Fruit fly (Drosophila melanogaster) whole organism, embryonic: ENCODE measurements around the gene Ttc26.

Experiments
- Adf1 ChIP-seq: fragments of 200-800 bp; sonication (Bioruptor generic); IDR thresholded peaks from 2 replicates; pipeline ENCODE4 v1.3.6; 2022; ENCODE audit warnings: missing biosample characterization, missing genetic modification characterization
- Atf3 ChIP-seq: fragments of 200-800 bp; sonication (Bioruptor generic); optimal IDR thresholded peaks from 3 replicates; lab custom pipeline; 2016; ENCODE audit warnings: missing biosample characterization, missing genetic modification characterization
- Awh ChIP-seq: fragments of 200-800 bp; sonication (Bioruptor generic); IDR thresholded peaks from 2 replicates; pipeline ENCODE4, ENCODE4 v1.3.6; 2022; ENCODE audit warnings: missing biosample characterization, missing genetic modification characterization
- C15 ChIP-seq: fragments of 200-800 bp; sonication (Bioruptor generic); IDR thresholded peaks from 3 replicates; pipeline ENCODE4 v1.3.6; 2022; ENCODE audit warnings: missing biosample characterization, missing genetic modification characterization
- CG10209 ChIP-seq: fragments of 200-800 bp; sonication (Bioruptor generic); optimal IDR thresholded peaks from 3 replicates; lab custom pipeline; 2017; ENCODE audit warnings: missing biosample characterization, mild to moderate bottlenecking, missing genetic modification characterization, missing genetic modification reagents
- CG10654 ChIP-seq: fragments of 200-800 bp; sonication (Bioruptor generic); optimal IDR thresholded peaks from 2 replicates; lab custom pipeline; 2016; ENCODE audit warnings: missing biosample characterization, missing genetic modification characterization
- CG10959 ChIP-seq: fragments of 200-800 bp; sonication (Bioruptor generic); IDR thresholded peaks from 2 replicates; pipeline ENCODE4 v1.3.6; 2022; ENCODE audit warnings: missing biosample characterization, missing genetic modification characterization
- CG12769 ChIP-seq: fragments of 200-800 bp; sonication (Bioruptor generic); optimal IDR thresholded peaks from 2 replicates; lab custom pipeline; 2019; ENCODE audit warnings: missing biosample characterization, mild to moderate bottlenecking, missing genetic modification characterization, moderate library complexity
- CG1529 ChIP-seq: fragments of 200-800 bp; sonication (Bioruptor generic); optimal IDR thresholded peaks from 3 replicates; lab custom pipeline; 2018; ENCODE audit warnings: missing biosample characterization, missing genetic modification characterization
- CG16813 ChIP-seq: fragments of 200-800 bp; sonication (Bioruptor generic); IDR thresholded peaks from 3 replicates; pipeline ENCODE4 v1.3.6; 2022; ENCODE audit warnings: missing biosample characterization, missing genetic modification characterization; ENCODE audit not compliant: partially characterized antibody
- CG16815 ChIP-seq: fragments of 200-800 bp; sonication (Bioruptor generic); optimal IDR thresholded peaks from 3 replicates; lab custom pipeline; 2017; ENCODE audit warnings: missing biosample characterization, mild to moderate bottlenecking, missing genetic modification characterization
- CG32772 ChIP-seq: fragments of 200-800 bp; sonication (Bioruptor generic); IDR thresholded peaks from 2 replicates; pipeline ENCODE4 v1.3.6; 2022; ENCODE audit warnings: missing biosample characterization, missing genetic modification characterization
- CG3281 ChIP-seq: fragments of 200-800 bp; sonication (Bioruptor generic); optimal IDR thresholded peaks from 3 replicates; lab custom pipeline; 2017; ENCODE audit warnings: missing biosample characterization, mild to moderate bottlenecking, missing genetic modification characterization
- CG34376 ChIP-seq: fragments of 200-800 bp; sonication (Bioruptor generic); optimal IDR thresholded peaks from 2 replicates; lab custom pipeline; 2018; ENCODE audit warnings: missing biosample characterization, mild to moderate bottlenecking, missing genetic modification characterization
- CG4282 ChIP-seq: fragments of 200-800 bp; sonication (Bioruptor generic); optimal IDR thresholded peaks from 2 replicates; lab custom pipeline; 2016; ENCODE audit warnings: missing biosample characterization, missing genetic modification characterization
- CG4707 ChIP-seq: fragments of 200-800 bp; sonication (Bioruptor generic); optimal IDR thresholded peaks from 2 replicates; lab custom pipeline; 2018; ENCODE audit warnings: missing biosample characterization, mild to moderate bottlenecking, missing genetic modification characterization, moderate library complexity
- CG4730 ChIP-seq: fragments of 200-800 bp; sonication (Bioruptor generic); IDR thresholded peaks from 2 replicates; pipeline ENCODE4 v1.3.6; 2022; ENCODE audit warnings: missing biosample characterization, missing genetic modification characterization
- CG6254 ChIP-seq: fragments of 200-800 bp; sonication (Bioruptor generic); optimal IDR thresholded peaks from 3 replicates; lab custom pipeline; 2017; ENCODE audit warnings: mild to moderate bottlenecking, missing biosample characterization, missing genetic modification reagents, missing genetic modification characterization
- CG6272 ChIP-seq: fragments of 200-800 bp; sonication (Bioruptor generic); IDR thresholded peaks from 2 replicates; pipeline ENCODE4 v1.3.6; 2022; ENCODE audit warnings: missing biosample characterization, missing genetic modification characterization
- CG8089 ChIP-seq: fragments of 200-800 bp; sonication (Bioruptor generic); optimal IDR thresholded peaks from 3 replicates; lab custom pipeline; 2016; ENCODE audit warnings: missing biosample characterization, missing genetic modification characterization
- CG8478 ChIP-seq: fragments of >200 bp; optimal IDR thresholded peaks from 2 replicates; lab custom pipeline; 2018
- CG8944 ChIP-seq: fragments of 200-800 bp; sonication (Bioruptor generic); optimal IDR thresholded peaks from 3 replicates; lab custom pipeline; 2016; ENCODE audit warnings: missing biosample characterization, missing genetic modification characterization
- CG9437 ChIP-seq: fragments of 200-800 bp; sonication (Bioruptor generic); optimal IDR thresholded peaks from 2 replicates; lab custom pipeline; 2018; ENCODE audit warnings: missing biosample characterization, mild to moderate bottlenecking, missing genetic modification characterization
- CG9876 ChIP-seq: fragments of 200-800 bp; sonication (Bioruptor generic); optimal IDR thresholded peaks from 2 replicates; lab custom pipeline; 2016; ENCODE audit warnings: missing biosample characterization, missing genetic modification characterization
- Drgx ChIP-seq: fragments of 200-800 bp; sonication (Bioruptor generic); IDR thresholded peaks from 2 replicates; pipeline ENCODE4 v1.3.6; 2022; ENCODE audit warnings: missing biosample characterization, missing genetic modification characterization
- Ets65A ChIP-seq: fragments of 200-800 bp; sonication (Bioruptor generic); peaks from one replicate; lab custom pipeline; 2016; ENCODE audit warnings: missing biosample characterization, missing genetic modification characterization
- Gug ChIP-seq: fragments of 200-800 bp; sonication (Bioruptor generic); IDR thresholded peaks from 4 replicates; pipeline ENCODE4 v1.3.6; 2022; ENCODE audit warnings: missing biosample characterization, missing genetic modification characterization
- Hey ChIP-seq: fragments of 200-800 bp; sonication (Bioruptor generic); optimal IDR thresholded peaks from 3 replicates; lab custom pipeline; 2018; ENCODE audit warnings: missing biosample characterization, mild to moderate bottlenecking, missing genetic modification characterization
- Jarid2 ChIP-seq: fragments of 200-800 bp; sonication (Bioruptor generic); optimal IDR thresholded peaks from 3 replicates; lab custom pipeline; 2017; ENCODE audit warnings: mild to moderate bottlenecking, missing biosample characterization, missing genetic modification reagents, missing genetic modification characterization
- Med ChIP-seq: fragments of 200-800 bp; sonication (Bioruptor generic); peaks from one replicate; lab custom pipeline; 2016; ENCODE audit warnings: missing biosample characterization, missing genetic modification characterization, mild to moderate bottlenecking, inconsistent platforms, moderate library complexity
- NFAT ChIP-seq: fragments of 200-800 bp; sonication (Bioruptor generic); IDR thresholded peaks from 2 replicates; pipeline ENCODE4 v1.3.6; 2022; ENCODE audit warnings: missing biosample characterization, missing genetic modification characterization
- NK7.1 ChIP-seq: fragments of 200-800 bp; sonication (Bioruptor generic); optimal IDR thresholded peaks from 3 replicates; lab custom pipeline; 2016; ENCODE audit warnings: missing biosample characterization, missing genetic modification characterization
- Oli ChIP-seq: fragments of 200-800 bp; sonication (Bioruptor generic); optimal IDR thresholded peaks from 2 replicates; lab custom pipeline; 2018; ENCODE audit warnings: missing biosample characterization, mild to moderate bottlenecking, missing genetic modification characterization, moderate library complexity
- Scr ChIP-seq: fragments of 200-800 bp; sonication (Bioruptor generic); IDR thresholded peaks from 2 replicates; pipeline ENCODE4 v1.3.6; 2022; ENCODE audit warnings: missing biosample characterization, missing genetic modification characterization; ENCODE audit not compliant: partially characterized antibody
- ab ChIP-seq: fragments of 200-800 bp; sonication (Bioruptor generic); optimal IDR thresholded peaks from 2 replicates; lab custom pipeline; 2016; ENCODE audit warnings: missing biosample characterization, missing genetic modification characterization
- al ChIP-seq: fragments of 200-800 bp; sonication (Bioruptor generic); IDR thresholded peaks from 2 replicates; pipeline ENCODE4 v1.3.6; 2022; ENCODE audit warnings: missing biosample characterization, missing genetic modification characterization
- ci ChIP-seq: fragments of 200-800 bp; sonication (Bioruptor generic); IDR thresholded peaks from 3 replicates; pipeline ENCODE4 v1.3.6; 2022; ENCODE audit warnings: missing biosample characterization, missing genetic modification characterization
- croc ChIP-seq: fragments of 200-800 bp; sonication (Bioruptor generic); conservative IDR thresholded peaks from 3 replicates; pipeline ENCODE4 v1.3.6; 2022; ENCODE audit warnings: missing biosample characterization, missing genetic modification characterization
- dpn ChIP-seq, 2 experiments: fragments of 200-800 bp; sonication (Bioruptor generic); optimal IDR thresholded peaks; 3 replicates each; lab custom pipeline; 2016; ENCODE audit warnings: missing biosample characterization in 2 of 2, missing genetic modification characterization in 2 of 2
- eyg ChIP-seq: fragments of 200-800 bp; sonication (Bioruptor generic); optimal IDR thresholded peaks from 3 replicates; lab custom pipeline; 2016; ENCODE audit warnings: missing biosample characterization, missing genetic modification characterization
- gro ChIP-seq: fragments of 200-800 bp; sonication (Bioruptor generic); optimal IDR thresholded peaks from 2 replicates; lab custom pipeline; 2016; ENCODE audit warnings: missing biosample characterization, missing genetic modification characterization
- hbn ChIP-seq: fragments of 200-800 bp; sonication (Bioruptor generic); IDR thresholded peaks from 2 replicates; pipeline ENCODE4 v1.3.6; 2022; ENCODE audit warnings: missing biosample characterization, missing genetic modification characterization; ENCODE audit not compliant: partially characterized antibody
- hkb ChIP-seq, 2 experiments: fragments of 200-800 bp in 1 of 2; fragments of >200 bp in 1 of 2; sonication (Bioruptor generic) in 1 of 2; IDR thresholded peaks in 1 of 2; optimal IDR thresholded peaks in 1 of 2; 2 replicates each; pipeline versions ENCODE4 v1.3.6 to Lab custom; 2017 to 2022; ENCODE audit warnings: missing biosample characterization in 1 of 2, missing genetic modification characterization in 1 of 2
- hth ChIP-seq: fragments of >200 bp; optimal IDR thresholded peaks from 2 replicates; lab custom pipeline; 2017; ENCODE audit warnings: inconsistent platforms
- inv ChIP-seq: fragments of 200-800 bp; sonication (Bioruptor generic); IDR thresholded peaks from 2 replicates; pipeline ENCODE4 v1.3.6; 2022; ENCODE audit warnings: missing biosample characterization, missing genetic modification characterization; ENCODE audit not compliant: partially characterized antibody
- lilli ChIP-seq: fragments of 200-800 bp; sonication (Bioruptor generic); optimal IDR thresholded peaks from 3 replicates; lab custom pipeline; 2016; ENCODE audit warnings: missing biosample characterization, missing genetic modification characterization
- pho ChIP-seq: fragments of 200-800 bp; sonication (Bioruptor generic); optimal IDR thresholded peaks from 2 replicates; lab custom pipeline; 2016; ENCODE audit warnings: missing biosample characterization, missing genetic modification characterization
- psq ChIP-seq: fragments of 200-800 bp; sonication (Bioruptor generic); optimal IDR thresholded peaks from 2 replicates; lab custom pipeline; 2017; ENCODE audit warnings: missing biosample characterization, missing genetic modification characterization
- row ChIP-seq: fragments of 200-800 bp; sonication (Bioruptor generic); IDR thresholded peaks from 3 replicates; pipeline ENCODE4 v1.3.6; 2022; ENCODE audit warnings: missing biosample characterization, missing genetic modification characterization
- sima ChIP-seq: fragments of 200-800 bp; sonication (Bioruptor generic); optimal IDR thresholded peaks from 2 replicates; lab custom pipeline; 2016; ENCODE audit warnings: missing biosample characterization, missing genetic modification characterization
- tio ChIP-seq: fragments of 200-800 bp; sonication (Bioruptor generic); optimal IDR thresholded peaks from 2 replicates; lab custom pipeline; 2017; ENCODE audit warnings: missing biosample characterization, missing genetic modification characterization, inconsistent platforms
- vvl ChIP-seq: fragments of 200-800 bp; sonication (Bioruptor generic); IDR thresholded peaks from 2 replicates; pipeline ENCODE4 v1.3.6; 2022; ENCODE audit warnings: missing biosample characterization, missing genetic modification characterization
- yki ChIP-seq: fragments of >200 bp; optimal IDR thresholded peaks from 3 replicates; lab custom pipeline; 2018

The Ttc26 gene

dm6 chr3R:15794258-15794727, 20.1 kb downstream of the Ttc26 start (continued):
- TF ChIP-seq NFAT (GFP tag; lab: Robert Waterston, UW) (peak; percentile 40; the same call in 1 of the 2 replicates), yki (no peak), ci (GFP tag; lab: Robert Waterston, UW) (peak; percentile 61; the same call in 2 of the 3 replicates), CG6272 (GFP tag; lab: Robert Waterston, UW) (no peak), CG12769 (tag; lab: Kevin White, UChicago) (no peak), CG8944 (GFP tag; lab: Kevin White, UChicago) (no peak), tio (no peak), Jarid2 (no peak), CG10959 (GFP tag; lab: Robert Waterston, UW) (no peak), CG6254 (GFP tag; lab: Kevin White, UChicago) (no peak), hth (lab: Kevin White, UChicago) (no peak), NK7.1 (GFP tag; lab: Kevin White, UChicago) (peak; percentile 15), CG8089 (peak; percentile 30), CG3281 (peak; percentile 49), psq (GFP tag; lab: Kevin White, UChicago) (peak; percentile 8), CG8478 (lab: Kevin White, UChicago) (peak; percentile 98), ab (no peak), gro (GFP tag; lab: Kevin White, UChicago) (peak; percentile 55), row (0 out of 3 replicates have a peak, but pooled peaks have one; percentile 10), sima (no peak), Adf1 (peak; percentile 18; the same call in 1 of the 2 replicates), pho (GFP tag; lab: Kevin White, UChicago) (peak; percentile 73), CG16815 (no peak), hkb (optimal IDR thresholded peaks at IDR 0.05; lab: Kevin White, UChicago) (no peak), hkb (GFP tag; IDR thresholded peaks at IDR 0.05; lab: Robert Waterston, UW) (no peak), CG16813 (GFP tag; lab: Robert Waterston, UW) (no peak), Hey (tag; lab: Kevin White, UChicago) (peak; percentile 24), Oli (tag; lab: Kevin White, UChicago) (no peak), Ets65A (no peak), eyg (GFP tag; lab: Kevin White, UChicago) (peak; percentile 22), CG10209 (GFP tag; lab: Kevin White, UChicago) (no peak), hbn (GFP tag; lab: Robert Waterston, UW) (no peak), CG10654 (GFP tag; lab: Kevin White, UChicago) (no peak), CG9876 (GFP tag; lab: Kevin White, UChicago) (no peak), CG4730 (no peak), Drgx (GFP tag; lab: Robert Waterston, UW) (no peak), croc (GFP tag; lab: Robert Waterston, UW) (no peak), Gug (GFP tag; lab: Robert Waterston, UW) (no peak), vvl (GFP tag; lab: Robert Waterston, UW) (peak; percentile 52), dpn (GFP tag; optimal IDR thresholded peaks at IDR 0.05; lab: Kevin White, UChicago) (peak in 1 of 2 experiments; percentile 16), Med (peak; percentile 86), inv (GFP tag; lab: Robert Waterston, UW) (no peak), al (no peak), CG32772 (GFP tag; lab: Robert Waterston, UW) (peak; percentile 92), lilli (GFP tag; lab: Kevin White, UChicago) (peak; percentile 16), CG4282 (GFP tag; lab: Kevin White, UChicago) (peak; percentile 15), Atf3 (GFP tag; lab: Kevin White, UChicago) (no peak), Awh (GFP tag; lab: Robert Waterston, UW) (peak; percentile 74), CG1529 (GFP tag; lab: Kevin White, UChicago) (peak; percentile 0), Scr (GFP tag; lab: Robert Waterston, UW) (no peak), C15 (no peak), CG4707 (GFP tag; lab: Kevin White, UChicago) (no peak), CG34376 (GFP tag; lab: Kevin White, UChicago) (peak; percentile 61), CG9437 (GFP tag; lab: Kevin White, UChicago) (no peak)
